Worm (Caenorhabditis elegans): ENCODE data around the gene T24A6.16.

DNA sequence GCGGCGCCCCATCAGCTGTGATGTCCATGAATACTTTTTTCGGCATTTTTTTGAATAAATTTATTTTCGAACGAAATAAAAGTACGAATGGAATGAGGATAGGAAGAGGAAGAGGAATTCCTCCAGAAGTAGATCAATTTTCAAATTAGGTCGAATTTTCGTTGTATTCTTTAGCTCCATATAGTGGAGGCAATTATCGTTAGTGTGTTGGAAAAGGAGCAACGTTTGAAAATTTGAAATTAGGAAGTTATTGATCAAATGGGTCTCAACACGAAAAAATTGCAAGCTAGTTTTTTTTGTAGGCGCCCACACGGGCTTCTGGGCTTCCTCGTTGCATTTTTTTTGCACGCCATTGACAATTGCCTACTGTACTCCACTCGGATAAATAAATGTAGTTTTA is 29.4 kb upstream of the T24A6.16 start, which contains the start of gene T22F3.12:
- no peak for TF ChIP-seq klf-2 (GFP tag; conservative IDR thresholded peaks at IDR 0.05)
- no peak for TF ChIP-seq T22C8.4 (GFP tag; IDR thresholded peaks at IDR 0.05)

Data from whole organism, midembryonic.